Worm (Caenorhabditis elegans) whole organism, L2 larva: ENCODE measurements around the gene C27D6.1.
"Not testable (repeated sequence)": the region's sequence is repeated elsewhere in the genome, so short reads cannot be mapped to it uniquely, and the experiment has no call there.

Experiments
- R02D3.7 ChIP-seq: fragments of 150-350 bp; optimal IDR thresholded peaks from 2 replicates; lab custom pipeline; 2014; ENCODE audit warnings: missing biosample characterization, missing genetic modification characterization
- ama-1 ChIP-seq: fragments of 150-350 bp; optimal IDR thresholded peaks from 2 replicates; lab custom pipeline; 2018; ENCODE audit warnings: inconsistent platforms
- fos-1 ChIP-seq: fragments of 150-350 bp; optimal IDR thresholded peaks from 2 replicates; lab custom pipeline; 2014; ENCODE audit warnings: missing biosample characterization, missing genetic modification characterization
- lin-11 ChIP-seq: fragments of 150-350 bp; sonication (generic microtip); optimal IDR thresholded peaks from 2 replicates; lab custom pipeline; 2014; ENCODE audit warnings: missing biosample characterization, missing genetic modification characterization, inconsistent platforms, mixed read lengths
- lsy-2 ChIP-seq, 2 experiments: fragments of 150-350 bp in 1 of 2; sonication (generic microtip) in 1 of 2; optimal IDR thresholded peaks; 2 replicates each; lab custom pipeline; 2014 to 2017; ENCODE audit warnings: missing biosample characterization in 2 of 2, missing genetic modification characterization in 2 of 2
- mdl-1 ChIP-seq, 2 experiments: fragments of 150-350 bp in 1 of 2; sonication (generic microtip) in 1 of 2; optimal IDR thresholded peaks; 2 replicates each; lab custom pipeline; 2017; ENCODE audit warnings: missing biosample characterization in 2 of 2, missing genetic modification characterization in 2 of 2
- nhr-6 ChIP-seq: fragments of 150-350 bp; optimal IDR thresholded peaks from 2 replicates; lab custom pipeline; 2014; ENCODE audit warnings: missing biosample characterization, missing genetic modification characterization
- nhr-77 ChIP-seq: fragments of 150-350 bp; optimal IDR thresholded peaks from 2 replicates; lab custom pipeline; 2014; ENCODE audit warnings: missing biosample characterization, missing genetic modification characterization
- skn-1 ChIP-seq: sonication (generic microtip); optimal IDR thresholded peaks from 2 replicates; lab custom pipeline; 2017; ENCODE audit warnings: missing biosample characterization, missing genetic modification characterization
- snpc-4 ChIP-seq: fragments of 150-350 bp; optimal IDR thresholded peaks from 2 replicates; lab custom pipeline; 2014; ENCODE audit warnings: missing biosample characterization, missing genetic modification characterization
- unc-55 ChIP-seq: fragments of 150-350 bp; sonication (generic microtip); optimal IDR thresholded peaks from 3 replicates; lab custom pipeline; 2014; ENCODE audit warnings: missing biosample characterization, missing genetic modification reagents, missing genetic modification characterization
- unc-62 ChIP-seq: fragments of 150-350 bp; optimal IDR thresholded peaks from 2 replicates; lab custom pipeline; 2014; ENCODE audit warnings: missing biosample characterization, missing genetic modification reagents, missing genetic modification characterization
- ztf-4 ChIP-seq: fragments of 150-350 bp; optimal IDR thresholded peaks from 2 replicates; lab custom pipeline; 2014; ENCODE audit warnings: missing biosample characterization, missing genetic modification characterization

DNA sequence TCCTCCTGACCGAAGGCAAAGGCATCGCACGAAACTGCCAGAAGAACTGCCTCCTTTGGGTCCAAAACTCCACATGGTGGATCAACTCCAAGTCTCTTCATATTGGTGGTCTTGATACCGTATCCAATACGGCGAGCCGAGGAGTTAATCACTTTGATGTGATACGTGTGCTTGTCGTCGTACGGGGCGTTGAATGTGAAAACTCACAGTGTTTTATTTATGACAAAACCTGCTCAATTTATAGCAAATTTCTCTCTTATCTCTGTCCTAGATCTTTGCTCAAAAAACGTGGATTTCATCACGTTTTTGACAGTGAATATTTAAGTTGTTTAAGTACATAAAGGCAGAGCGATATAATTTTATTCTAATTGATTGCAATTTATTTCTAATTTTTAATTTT, 13.8 kb upstream of the C27D6.1 start, which contains the start of gene F58A6.9:
- not testable (repeated sequence) for TF ChIP-seq unc-55 (GFP tag; lab: Kevin White, UChicago); skn-1 (tag; lab: Kevin White, UChicago); lsy-2 (tag; optimal IDR thresholded peaks at IDR 0.05; lab: Kevin White, UChicago); fos-1 (tag; lab: Kevin White, UChicago); R02D3.7 (tag; lab: Kevin White, UChicago); snpc-4 (tag; lab: Kevin White, UChicago); unc-62; lin-11 (tag; lab: Kevin White, UChicago); mdl-1 (tag; optimal IDR thresholded peaks at IDR 0.05; lab: Kevin White, UChicago); nhr-6 (tag; lab: Kevin White, UChicago); ama-1 (lab: Kevin White, UChicago); nhr-77 (tag; lab: Kevin White, UChicago); ztf-4 (tag; lab: Kevin White, UChicago)
